Worm (Caenorhabditis elegans) whole organism, midembryonic: ENCODE results near the gene pitr-1.

Experiments
- T22C8.4 ChIP-seq: fragments of 200-800 bp; sonication (Bioruptor generic); IDR thresholded peaks from 2 replicates; pipeline ENCODE4 v1.3.6; 2022; ENCODE audit warnings: missing genetic modification characterization, missing compliant biosample characterization
- cog-1 ChIP-seq: sonication (generic microtip); optimal IDR thresholded peaks from 2 replicates; lab custom pipeline; 2016; ENCODE audit warnings: missing genetic modification characterization, missing compliant biosample characterization
- flt-1 ChIP-seq: fragments of 200-800 bp; sonication (Bioruptor generic); IDR thresholded peaks from 2 replicates; pipeline ENCODE4 v1.3.6; 2022; ENCODE audit warnings: missing genetic modification characterization, missing compliant biosample characterization
- klf-2 ChIP-seq: fragments of 200-800 bp; sonication (Bioruptor generic); conservative IDR thresholded peaks from 2 replicates; pipeline ENCODE4 v1.3.6; 2022; ENCODE audit warnings: missing genetic modification reagents, missing genetic modification characterization, missing compliant biosample characterization
- med-1 ChIP-seq: sonication (generic microtip); optimal IDR thresholded peaks from 2 replicates; lab custom pipeline; 2017; ENCODE audit warnings: missing genetic modification characterization, mild to moderate bottlenecking, missing compliant biosample characterization, antibody characterized with exemption, missing genetic modification reagents; ENCODE audit not compliant: insufficient read depth
- ref-1 ChIP-seq: fragments of 200-800 bp; sonication (Bioruptor generic); conservative IDR thresholded peaks from 2 replicates; pipeline ENCODE4 v1.3.6; 2022; ENCODE audit warnings: missing genetic modification reagents, missing genetic modification characterization, missing compliant biosample characterization
- tab-1 ChIP-seq: fragments of 200-800 bp; sonication (Bioruptor generic); IDR thresholded peaks from 2 replicates; pipeline ENCODE4 v1.3.6; 2022; ENCODE audit warnings: missing genetic modification characterization, missing compliant biosample characterization
- ztf-23 ChIP-seq: fragments of 200-800 bp; sonication (Bioruptor generic); IDR thresholded peaks from 2 replicates; pipeline ENCODE4 v1.3.6; 2022; ENCODE audit warnings: missing genetic modification reagents, missing genetic modification characterization, missing compliant biosample characterization

- no peak for TF ChIP-seq cog-1
- TF ChIP-seq ref-1 (GFP tag; lab: Robert Waterston, UW), result no peak
- no peak for TF ChIP-seq ztf-23 (GFP tag; lab: Robert Waterston, UW)
- no peak for TF ChIP-seq flt-1 (GFP tag; lab: Robert Waterston, UW)
- TF ChIP-seq T22C8.4 (GFP tag; lab: Robert Waterston, UW), result no peak
- no peak for TF ChIP-seq tab-1 (GFP tag; lab: Robert Waterston, UW)
- TF ChIP-seq klf-2, result no peak
- no peak for TF ChIP-seq med-1 (GFP tag; lab: Kevin White, UChicago)
These were observed 24.9 kb downstream of the pitr-1 start, which contains the start of gene B0496.6 for ce11 chrIV:7418818-7419217.
